Worm (Caenorhabditis elegans) whole organism, L4 larva: ENCODE data around the gene yif-1.

Source experiments
- D1046.2 ChIP-seq: fragments of 200-800 bp; sonication (Bioruptor generic); IDR thresholded peaks from 2 replicates; pipeline ENCODE4 v1.3.6; 2022; ENCODE audit warnings: missing genetic modification characterization, missing compliant biosample characterization
- F37D6.2 ChIP-seq: sonication (generic microtip); optimal IDR thresholded peaks from 2 replicates; lab custom pipeline; 2016; ENCODE audit warnings: mild to moderate bottlenecking, missing genetic modification characterization, missing compliant biosample characterization
- F44E2.7 ChIP-seq: fragments of 200-800 bp; sonication (Bioruptor generic); IDR thresholded peaks from 2 replicates; pipeline ENCODE4 v2.1.2; 2022; ENCODE audit warnings: missing genetic modification characterization, missing compliant biosample characterization
- F49E8.2 ChIP-seq: sonication (generic microtip); optimal IDR thresholded peaks from 2 replicates; lab custom pipeline; 2016; ENCODE audit warnings: missing compliant biosample characterization, mild to moderate bottlenecking, missing genetic modification characterization, borderline replicate concordance
- R02D3.7 ChIP-seq: fragments of 150-350 bp; sonication (generic microtip); optimal IDR thresholded peaks from 3 replicates; lab custom pipeline; 2014; ENCODE audit warnings: missing biosample characterization, missing genetic modification characterization
- T26A8.4 ChIP-seq: fragments of 200-800 bp; sonication (Bioruptor generic); IDR thresholded peaks from 2 replicates; pipeline ENCODE4 v1.3.6; 2022; ENCODE audit warnings: missing genetic modification characterization, missing compliant biosample characterization
- Y48G9A.11 ChIP-seq: fragments of 200-800 bp; sonication (Bioruptor generic); IDR thresholded peaks from 2 replicates; pipeline ENCODE4 v1.3.6; 2022; ENCODE audit warnings: missing genetic modification reagents, missing genetic modification characterization, missing compliant biosample characterization
- Y75B8A.6 ChIP-seq: fragments of 200-800 bp; sonication (Bioruptor generic); IDR thresholded peaks from 2 replicates; pipeline ENCODE4 v1.3.6; 2022; ENCODE audit warnings: missing genetic modification reagents, missing genetic modification characterization, missing compliant biosample characterization
- ZK337.2 ChIP-seq: fragments of 200-800 bp; sonication (Bioruptor generic); IDR thresholded peaks from 2 replicates; pipeline ENCODE4 v1.3.6; 2022; ENCODE audit warnings: missing genetic modification reagents, missing genetic modification characterization, missing compliant biosample characterization
- ZK546.5 ChIP-seq, 2 experiments: sonication (generic microtip); optimal IDR thresholded peaks; 2 replicates each; lab custom pipeline; 2017; ENCODE audit warnings: missing biosample characterization in 2 of 2, missing genetic modification characterization in 2 of 2
- aha-1 ChIP-seq: fragments of 150-350 bp; peaks from one replicate; lab custom pipeline; 2014; ENCODE audit warnings: missing biosample characterization, missing genetic modification characterization
- ama-1 ChIP-seq: fragments of 150-350 bp; optimal IDR thresholded peaks from 2 replicates; lab custom pipeline; 2014; ENCODE audit warnings: inconsistent platforms, mixed read lengths
- arid-1 ChIP-seq: fragments of 200-800 bp; sonication (Bioruptor generic); conservative IDR thresholded peaks from 2 replicates; pipeline ENCODE4 v1.3.6; 2022; ENCODE audit warnings: missing genetic modification reagents, missing genetic modification characterization, missing compliant biosample characterization
- attf-4 ChIP-seq: sonication (generic microtip); optimal IDR thresholded peaks from 3 replicates; lab custom pipeline; 2017; ENCODE audit warnings: missing biosample characterization, missing genetic modification characterization
- daf-12 ChIP-seq: fragments of 150-350 bp; optimal IDR thresholded peaks from 2 replicates; lab custom pipeline; 2014; ENCODE audit warnings: missing biosample characterization, missing genetic modification reagents, missing genetic modification characterization
- dmd-6 ChIP-seq: fragments of 200-800 bp; sonication (Bioruptor generic); IDR thresholded peaks from 2 replicates; pipeline ENCODE4 v1.3.6; 2022; ENCODE audit warnings: missing genetic modification reagents, missing genetic modification characterization, missing compliant biosample characterization
- dmd-8 ChIP-seq: fragments of 200-800 bp; sonication (Bioruptor generic); IDR thresholded peaks from 2 replicates; pipeline ENCODE4 v1.3.6; 2022; ENCODE audit warnings: missing genetic modification characterization, missing compliant biosample characterization
- dmd-9 ChIP-seq: fragments of 200-800 bp; sonication (Bioruptor generic); IDR thresholded peaks from 2 replicates; pipeline ENCODE4 v1.3.6; 2022; ENCODE audit warnings: missing genetic modification reagents, missing genetic modification characterization, missing compliant biosample characterization
- dpl-1 ChIP-seq: fragments of 150-350 bp; optimal IDR thresholded peaks from 2 replicates; lab custom pipeline; 2014; ENCODE audit warnings: missing biosample characterization, missing genetic modification reagents, missing genetic modification characterization
- duxl-1 ChIP-seq: sonication (generic microtip); optimal IDR thresholded peaks from 2 replicates; lab custom pipeline; 2016; ENCODE audit warnings: mild to moderate bottlenecking, missing genetic modification characterization, moderate library complexity, missing compliant biosample characterization; ENCODE audit not compliant: poor library complexity
- egl-43 ChIP-seq: fragments of 200-800 bp; sonication (Bioruptor generic); IDR thresholded peaks from 2 replicates; pipeline ENCODE4 v1.3.6; 2022; ENCODE audit warnings: missing genetic modification reagents, missing genetic modification characterization, missing compliant biosample characterization
- fos-1 ChIP-seq: fragments of 150-350 bp; optimal IDR thresholded peaks from 2 replicates; lab custom pipeline; 2014; ENCODE audit warnings: missing biosample characterization, missing genetic modification characterization
- gei-8 ChIP-seq: fragments of 200-800 bp; sonication (Bioruptor generic); optimal IDR thresholded peaks from 2 replicates; lab custom pipeline; 2018; ENCODE audit warnings: mild to moderate bottlenecking, missing genetic modification characterization, missing compliant biosample characterization
- hif-1 ChIP-seq, 2 experiments: sonication (generic microtip); optimal IDR thresholded peaks; 2 replicates each; lab custom pipeline; 2016 to 2017; ENCODE audit warnings: missing compliant biosample characterization in 2 of 2, missing genetic modification characterization in 2 of 2, missing genetic modification reagents in 2 of 2, missing genotype in 2 of 2, mild to moderate bottlenecking in 1 of 2
- hlh-11 ChIP-seq: fragments of 200-800 bp; sonication (Bioruptor generic); optimal IDR thresholded peaks from 2 replicates; lab custom pipeline; 2018; ENCODE audit warnings: mild to moderate bottlenecking, missing genetic modification characterization, missing compliant biosample characterization
- hmg-1.1 ChIP-seq: fragments of 200-800 bp; sonication (Bioruptor generic); IDR thresholded peaks from 2 replicates; pipeline ENCODE4 v1.3.6; 2022; ENCODE audit warnings: missing genetic modification reagents, missing genetic modification characterization, missing compliant biosample characterization
- lin-13 ChIP-seq: fragments of 150-350 bp; optimal IDR thresholded peaks from 2 replicates; lab custom pipeline; 2014; ENCODE audit warnings: missing biosample characterization, missing genetic modification reagents, missing genetic modification characterization
- lin-29 ChIP-seq: fragments of 200-800 bp; sonication (Bioruptor generic); IDR thresholded peaks from 2 replicates; pipeline ENCODE4 v1.3.6; 2022; ENCODE audit warnings: missing genetic modification reagents, missing genetic modification characterization, missing compliant biosample characterization
- lin-38 ChIP-seq: fragments of 200-800 bp; sonication (Bioruptor generic); IDR thresholded peaks from 2 replicates; pipeline ENCODE4 v1.3.6; 2022; ENCODE audit warnings: missing genetic modification reagents, missing genetic modification characterization, missing compliant biosample characterization
- madf-5 ChIP-seq, 2 experiments: fragments of 200-800 bp; sonication (Bioruptor generic); IDR thresholded peaks; 2 replicates each; pipeline ENCODE4 v1.3.6; 2022; ENCODE audit warnings: missing compliant biosample characterization in 2 of 2, missing genetic modification characterization in 2 of 2
- madf-9 ChIP-seq: fragments of 200-800 bp; sonication (Bioruptor generic); conservative IDR thresholded peaks from 2 replicates; pipeline ENCODE4 v1.3.6; 2022; ENCODE audit warnings: missing genetic modification reagents, missing genetic modification characterization, missing compliant biosample characterization
- mdl-1 ChIP-seq, 2 experiments: fragments of 150-350 bp in 1 of 2; sonication (generic microtip) in 1 of 2; optimal IDR thresholded peaks; 2 replicates each; lab custom pipeline; 2014 to 2017; ENCODE audit warnings: missing biosample characterization in 2 of 2, missing genetic modification characterization in 2 of 2
- mdt-29 ChIP-seq: fragments of 200-800 bp; sonication (Bioruptor generic); IDR thresholded peaks from 2 replicates; pipeline ENCODE4 v1.3.6; 2022; ENCODE audit warnings: missing genetic modification reagents, missing genetic modification characterization, missing compliant biosample characterization
- mep-1 ChIP-seq: fragments of 150-350 bp; sonication (generic microtip); optimal IDR thresholded peaks from 3 replicates; lab custom pipeline; 2014; ENCODE audit warnings: missing biosample characterization, missing genetic modification characterization
- mes-2 ChIP-seq: sonication (generic microtip); optimal IDR thresholded peaks from 2 replicates; lab custom pipeline; 2016; ENCODE audit warnings: missing genotype, mild to moderate bottlenecking, missing genetic modification characterization, missing compliant biosample characterization; ENCODE audit not compliant: poor library complexity, severe bottlenecking
- mxl-3 ChIP-seq: fragments of 200-800 bp; sonication (Bioruptor generic); optimal IDR thresholded peaks from 2 replicates; lab custom pipeline; 2018; ENCODE audit warnings: mild to moderate bottlenecking, missing genetic modification characterization, missing compliant biosample characterization
- nhr-10 ChIP-seq: fragments of 150-350 bp; optimal IDR thresholded peaks from 2 replicates; lab custom pipeline; 2014; ENCODE audit warnings: missing biosample characterization, missing genetic modification characterization
- nhr-11 ChIP-seq: fragments of 150-350 bp; optimal IDR thresholded peaks from 2 replicates; lab custom pipeline; 2014; ENCODE audit warnings: missing biosample characterization, missing genetic modification characterization
- nhr-111 ChIP-seq: fragments of 200-800 bp; sonication (Bioruptor generic); optimal IDR thresholded peaks from 2 replicates; lab custom pipeline; 2018; ENCODE audit warnings: mild to moderate bottlenecking, missing genetic modification characterization, missing compliant biosample characterization
- nhr-237 ChIP-seq: sonication (generic microtip); optimal IDR thresholded peaks from 2 replicates; lab custom pipeline; 2017; ENCODE audit warnings: missing biosample characterization, missing genetic modification characterization
- nhr-28 ChIP-seq: fragments of 150-350 bp; optimal IDR thresholded peaks from 2 replicates; lab custom pipeline; 2014; ENCODE audit warnings: missing biosample characterization, missing genetic modification characterization
- nhr-48 ChIP-seq: sonication (generic microtip); optimal IDR thresholded peaks from 2 replicates; lab custom pipeline; 2016; ENCODE audit warnings: mild to moderate bottlenecking, missing genetic modification characterization, missing compliant biosample characterization
- nhr-6 ChIP-seq: fragments of 150-350 bp; optimal IDR thresholded peaks from 2 replicates; lab custom pipeline; 2014; ENCODE audit warnings: missing biosample characterization, missing genetic modification characterization
- nhr-76 ChIP-seq: fragments of 150-350 bp; optimal IDR thresholded peaks from 2 replicates; lab custom pipeline; 2014; ENCODE audit warnings: missing biosample characterization, missing genetic modification characterization
- nhr-77 ChIP-seq: fragments of 150-350 bp; optimal IDR thresholded peaks from 2 replicates; lab custom pipeline; 2014; ENCODE audit warnings: missing biosample characterization, missing genetic modification characterization
- php-3 ChIP-seq: fragments of 200-800 bp; sonication (Bioruptor generic); IDR thresholded peaks from 2 replicates; pipeline ENCODE4 v1.3.6; 2022; ENCODE audit warnings: missing genetic modification reagents, missing genetic modification characterization, missing compliant biosample characterization
- snpc-4 ChIP-seq: fragments of 150-350 bp; optimal IDR thresholded peaks from 2 replicates; lab custom pipeline; 2014; ENCODE audit warnings: missing biosample characterization, missing genetic modification characterization
- unc-62 ChIP-seq, 3 experiments: fragments of 150-350 bp in 1 of 3; sonication (generic microtip); optimal IDR thresholded peaks in 2 of 3; peaks in 1 of 3; 1 replicate in 1 of 3; 2 replicates in 2 of 3; lab custom pipeline; 2014 to 2017; ENCODE audit warnings: missing biosample characterization in 3 of 3, missing genetic modification characterization in 3 of 3, missing genetic modification reagents in 3 of 3, missing genotype in 1 of 3
- vab-7 ChIP-seq: fragments of 200-800 bp; sonication (Bioruptor generic); IDR thresholded peaks from 2 replicates; pipeline ENCODE4 v1.3.6; 2022; ENCODE audit warnings: missing genetic modification reagents, missing genetic modification characterization, missing compliant biosample characterization
- zag-1 ChIP-seq: fragments of 150-350 bp; optimal IDR thresholded peaks from 2 replicates; lab custom pipeline; 2014; ENCODE audit warnings: missing biosample characterization, missing genetic modification characterization
- zfp-2 ChIP-seq: sonication (generic microtip); optimal IDR thresholded peaks from 2 replicates; lab custom pipeline; 2016; ENCODE audit warnings: mild to moderate bottlenecking, missing genetic modification characterization, missing compliant biosample characterization

The yif-1 gene

ce11 chrV:10003315-10003969, 51.3 kb downstream of the yif-1 start (continued):
- TF ChIP-seq R02D3.7 (tag; lab: Kevin White, UChicago) (no peak), nhr-48 (tag; lab: Kevin White, UChicago) (peak; percentile 57), dpl-1 (GFP tag; lab: Kevin White, UChicago) (peak; percentile 31), nhr-28 (peak; percentile 71), unc-62 (GFP tag; optimal IDR thresholded peaks at IDR 0.05 in 1 of 2; lab: Kevin White, UChicago) (no peak), unc-62 (tag; optimal IDR thresholded peaks at IDR 0.05; lab: Kevin White, UChicago) (no peak), snpc-4 (tag; lab: Kevin White, UChicago) (no peak), hif-1 (tag; optimal IDR thresholded peaks at IDR 0.05; lab: Kevin White, UChicago) (peak in 1 of 2 experiments; percentile 62), zfp-2 (tag; lab: Kevin White, UChicago) (no peak), nhr-11 (tag; lab: Kevin White, UChicago) (no peak), duxl-1 (tag; lab: Kevin White, UChicago) (no peak), nhr-10 (tag; lab: Kevin White, UChicago) (no peak), hmg-1.1 (no peak), mdl-1 (tag; optimal IDR thresholded peaks at IDR 0.05; lab: Kevin White, UChicago) (peak in 1 of 2 experiments; percentile 41), nhr-77 (tag; lab: Kevin White, UChicago) (peak; percentile 5), arid-1 (no peak), dmd-8 (GFP tag; lab: Robert Waterston, UW) (no peak), madf-9 (GFP tag; lab: Robert Waterston, UW) (no peak), dmd-9 (GFP tag; lab: Robert Waterston, UW) (no peak), lin-38 (peak; percentile 94), Y48G9A.11 (no peak), F37D6.2 (tag; lab: Kevin White, UChicago) (no peak), php-3 (GFP tag; lab: Robert Waterston, UW) (no peak), ama-1 (lab: Kevin White, UChicago) (no peak), D1046.2 (no peak), lin-13 (GFP tag; lab: Kevin White, UChicago) (peak; percentile 8), attf-4 (no peak), lin-29 (GFP tag; lab: Robert Waterston, UW) (no peak), fos-1 (tag; lab: Kevin White, UChicago) (no peak), T26A8.4 (GFP tag; lab: Robert Waterston, UW) (no peak), F44E2.7 (GFP tag; lab: Robert Waterston, UW) (no peak), nhr-111 (GFP tag; lab: Kevin White, UChicago) (no peak), nhr-6 (tag; lab: Kevin White, UChicago) (no peak), mep-1 (tag; lab: Kevin White, UChicago) (peak; percentile 55), F49E8.2 (tag; lab: Kevin White, UChicago) (no peak), Y75B8A.6 (GFP tag; lab: Robert Waterston, UW) (no peak), aha-1 (no peak), dmd-6 (GFP tag; lab: Robert Waterston, UW) (peak; percentile 72), egl-43 (GFP tag; lab: Robert Waterston, UW) (no peak), daf-12 (no peak), vab-7 (GFP tag; lab: Robert Waterston, UW) (no peak), nhr-76 (no peak), madf-5 (GFP tag; IDR thresholded peaks at IDR 0.05; lab: Robert Waterston, UW) (no peak), mxl-3 (GFP tag; lab: Kevin White, UChicago) (no peak), nhr-237 (tag; lab: Kevin White, UChicago) (no peak), mes-2 (tag; lab: Kevin White, UChicago) (no peak), zag-1 (tag; lab: Kevin White, UChicago) (no peak), hlh-11 (tag; lab: Kevin White, UChicago) (peak; percentile 75), gei-8 (no peak), ZK546.5 (tag; optimal IDR thresholded peaks at IDR 0.05; lab: Kevin White, UChicago) (no peak), ZK337.2 (GFP tag; lab: Robert Waterston, UW) (no peak), mdt-29 (no peak)
